Fruit fly (Drosophila melanogaster) whole organism, prepupa: ENCODE results near the gene CG32295.

ENCODE experiments used
- CG10669 ChIP-seq: fragments of 200-800 bp; sonication (Bioruptor generic); optimal IDR thresholded peaks from 3 replicates; lab custom pipeline; 2018; ENCODE audit warnings: missing biosample characterization, mild to moderate bottlenecking, missing genetic modification characterization, moderate library complexity
- CG11294 ChIP-seq: fragments of 200-800 bp; sonication (Bioruptor generic); IDR thresholded peaks from 2 replicates; pipeline ENCODE4 v1.3.6; 2022; ENCODE audit warnings: missing biosample characterization, missing genetic modification characterization
- CG11762 ChIP-seq: fragments of 200-800 bp; sonication (Bioruptor generic); optimal IDR thresholded peaks from 3 replicates; lab custom pipeline; 2016; ENCODE audit warnings: missing biosample characterization, missing genetic modification characterization; ENCODE audit not compliant: insufficient read depth
- CG11902 ChIP-seq: fragments of 200-800 bp; sonication (Bioruptor generic); optimal IDR thresholded peaks from 3 replicates; lab custom pipeline; 2016; ENCODE audit warnings: missing biosample characterization, missing genetic modification characterization
- CG15336 ChIP-seq: fragments of 200-800 bp; sonication (Bioruptor generic); IDR thresholded peaks from 2 replicates; pipeline ENCODE4 v1.3.6; 2022; ENCODE audit warnings: missing biosample characterization, missing genetic modification characterization
- CG1621 ChIP-seq: fragments of 200-800 bp; sonication (Bioruptor generic); optimal IDR thresholded peaks from 3 replicates; lab custom pipeline; 2018; ENCODE audit warnings: missing biosample characterization, mild to moderate bottlenecking, missing genetic modification characterization
- CG3032 ChIP-seq: fragments of 200-800 bp; optimal IDR thresholded peaks from 2 replicates; lab custom pipeline; 2019; ENCODE audit warnings: missing biosample characterization, mild to moderate bottlenecking, missing genetic modification characterization, moderate library complexity
- CG32006 ChIP-seq: fragments of 200-800 bp; sonication (Bioruptor generic); optimal IDR thresholded peaks from 3 replicates; lab custom pipeline; 2017; ENCODE audit warnings: missing biosample characterization, mild to moderate bottlenecking, missing genetic modification characterization
- CG3919 ChIP-seq: fragments of 200-800 bp; sonication (Bioruptor generic); optimal IDR thresholded peaks from 3 replicates; lab custom pipeline; 2016; ENCODE audit warnings: missing biosample characterization, missing genetic modification characterization
- CG6163 ChIP-seq: fragments of 200-800 bp; sonication (Bioruptor generic); IDR thresholded peaks from 3 replicates; pipeline ENCODE4 v1.3.6; 2022; ENCODE audit warnings: missing biosample characterization, missing genetic modification characterization
- CG6276 ChIP-seq: fragments of 200-800 bp; sonication (Bioruptor generic); optimal IDR thresholded peaks from 2 replicates; lab custom pipeline; 2017; ENCODE audit warnings: missing biosample characterization, mild to moderate bottlenecking, missing genetic modification characterization
- CG6808 ChIP-seq: fragments of 200-800 bp; sonication (Bioruptor generic); optimal IDR thresholded peaks from 3 replicates; lab custom pipeline; 2017; ENCODE audit warnings: missing biosample characterization, missing genetic modification characterization, mild to moderate bottlenecking, moderate library complexity, missing genetic modification reagents
- CG6854 ChIP-seq: fragments of 200-800 bp; sonication (Bioruptor generic); optimal IDR thresholded peaks from 2 replicates; lab custom pipeline; 2017; ENCODE audit warnings: missing biosample characterization, mild to moderate bottlenecking, missing genetic modification characterization
- CG8119 ChIP-seq: fragments of 200-800 bp; sonication (Bioruptor generic); IDR thresholded peaks from 3 replicates; pipeline ENCODE4 v1.3.6; 2022; ENCODE audit warnings: missing biosample characterization, missing genetic modification characterization
- CG8632 ChIP-seq: fragments of 200-800 bp; sonication (Bioruptor generic); optimal IDR thresholded peaks from 3 replicates; lab custom pipeline; 2016; ENCODE audit warnings: missing biosample characterization, missing genetic modification characterization
- CG9139 ChIP-seq: fragments of 200-800 bp; sonication (Bioruptor generic); optimal IDR thresholded peaks from 3 replicates; lab custom pipeline; 2017; ENCODE audit warnings: missing biosample characterization, mild to moderate bottlenecking, missing genetic modification characterization
- Eip75B ChIP-seq: fragments of 200-800 bp; sonication (Bioruptor generic); optimal IDR thresholded peaks from 3 replicates; lab custom pipeline; 2016; ENCODE audit warnings: missing biosample characterization, missing genetic modification characterization
- Eip78C ChIP-seq: fragments of 200-800 bp; sonication (Bioruptor generic); peaks from one replicate; lab custom pipeline; 2016; ENCODE audit warnings: missing biosample characterization, missing genetic modification characterization
- Eip93F ChIP-seq: fragments of 200-800 bp; sonication (Bioruptor generic); optimal IDR thresholded peaks from 2 replicates; lab custom pipeline; 2016; ENCODE audit warnings: missing biosample characterization, mild to moderate bottlenecking, missing genetic modification characterization
- Ets96B ChIP-seq: fragments of 200-800 bp; optimal IDR thresholded peaks from 2 replicates; lab custom pipeline; 2019; ENCODE audit warnings: missing biosample characterization, mild to moderate bottlenecking, missing genetic modification characterization, moderate library complexity
- Gug ChIP-seq: fragments of 200-800 bp; sonication (Bioruptor generic); IDR thresholded peaks from 2 replicates; pipeline ENCODE4 v1.3.6; 2022; ENCODE audit warnings: missing biosample characterization, missing genetic modification characterization
- Hr38 ChIP-seq: sonication (Bioruptor generic); optimal IDR thresholded peaks from 2 replicates; lab custom pipeline; 2016; ENCODE audit warnings: missing biosample characterization, missing genetic modification characterization
- Hr39 ChIP-seq: fragments of 200-800 bp; sonication (Bioruptor generic); optimal IDR thresholded peaks from 2 replicates; lab custom pipeline; 2016; ENCODE audit warnings: missing biosample characterization, missing genetic modification characterization
- Hr4 ChIP-seq: fragments of 200-800 bp; sonication (Bioruptor generic); optimal IDR thresholded peaks from 3 replicates; lab custom pipeline; 2016; ENCODE audit warnings: missing biosample characterization, missing genetic modification characterization
- Lpt ChIP-seq: fragments of 200-800 bp; sonication (Bioruptor generic); optimal IDR thresholded peaks from 3 replicates; lab custom pipeline; 2016; ENCODE audit warnings: missing biosample characterization, missing genetic modification characterization
- OdsH ChIP-seq: fragments of 200-800 bp; sonication (Bioruptor generic); optimal IDR thresholded peaks from 3 replicates; lab custom pipeline; 2016; ENCODE audit warnings: missing biosample characterization, missing genetic modification characterization
- Smox ChIP-seq: fragments of 200-800 bp; sonication (Bioruptor generic); optimal IDR thresholded peaks from 3 replicates; lab custom pipeline; 2016; ENCODE audit warnings: missing biosample characterization, missing genetic modification characterization
- Sox102F ChIP-seq: fragments of 200-800 bp; sonication (Bioruptor generic); optimal IDR thresholded peaks from 2 replicates; lab custom pipeline; 2016; ENCODE audit warnings: missing biosample characterization, mild to moderate bottlenecking, missing genetic modification characterization
- Sox14 ChIP-seq: fragments of 200-800 bp; sonication (Bioruptor generic); optimal IDR thresholded peaks from 3 replicates; lab custom pipeline; 2016; ENCODE audit warnings: missing biosample characterization, missing genetic modification characterization
- achi ChIP-seq: fragments of 200-800 bp; sonication (Bioruptor generic); optimal IDR thresholded peaks from 3 replicates; lab custom pipeline; 2016; ENCODE audit warnings: missing biosample characterization, missing genetic modification characterization
- acj6 ChIP-seq: fragments of 200-800 bp; sonication (Bioruptor generic); optimal IDR thresholded peaks from 3 replicates; lab custom pipeline; 2016; ENCODE audit warnings: missing biosample characterization, missing genetic modification characterization
- cyc ChIP-seq: fragments of 200-800 bp; sonication (Bioruptor generic); optimal IDR thresholded peaks from 3 replicates; lab custom pipeline; 2016; ENCODE audit warnings: missing biosample characterization, missing genetic modification characterization
- eg ChIP-seq: fragments of 200-800 bp; sonication (Bioruptor generic); IDR thresholded peaks from 3 replicates; pipeline ENCODE4 v1.3.6; 2022; ENCODE audit warnings: missing biosample characterization, missing genetic modification characterization
- esn ChIP-seq: fragments of 200-800 bp; sonication (Bioruptor generic); optimal IDR thresholded peaks from 2 replicates; lab custom pipeline; 2016; ENCODE audit warnings: missing biosample characterization, mild to moderate bottlenecking, missing genetic modification characterization, moderate library complexity
- fkh ChIP-seq: fragments of 200-800 bp; sonication (Bioruptor generic); optimal IDR thresholded peaks from 3 replicates; lab custom pipeline; 2017; ENCODE audit warnings: missing biosample characterization, mild to moderate bottlenecking, missing genetic modification characterization, moderate library complexity
- lz ChIP-seq: fragments of 200-800 bp; sonication (Bioruptor generic); optimal IDR thresholded peaks from 3 replicates; lab custom pipeline; 2016; ENCODE audit warnings: missing biosample characterization, missing genetic modification characterization
- net ChIP-seq: fragments of 200-800 bp; sonication (Bioruptor generic); optimal IDR thresholded peaks from 3 replicates; lab custom pipeline; 2016; ENCODE audit warnings: missing biosample characterization, missing genetic modification characterization
- pdm3 ChIP-seq: fragments of 200-800 bp; sonication (Bioruptor generic); optimal IDR thresholded peaks from 3 replicates; lab custom pipeline; 2016; ENCODE audit warnings: missing biosample characterization, missing genetic modification characterization
- spab ChIP-seq: fragments of 200-800 bp; sonication (Bioruptor generic); optimal IDR thresholded peaks from 2 replicates; lab custom pipeline; 2017; ENCODE audit warnings: missing biosample characterization, mild to moderate bottlenecking, missing genetic modification characterization, missing genetic modification reagents
- ss ChIP-seq, 2 experiments: fragments of 200-800 bp; sonication (Bioruptor generic); optimal IDR thresholded peaks; 2 replicates in 1 of 2; 3 replicates in 1 of 2; lab custom pipeline; 2017 to 2018; ENCODE audit warnings: mild to moderate bottlenecking in 2 of 2, missing biosample characterization in 2 of 2, missing genetic modification characterization in 2 of 2, moderate library complexity in 1 of 2
- svp ChIP-seq: fragments of 200-800 bp; sonication (Bioruptor generic); peaks from one replicate; lab custom pipeline; 2016; ENCODE audit warnings: missing biosample characterization, missing genetic modification characterization
- topi ChIP-seq: fragments of 200-800 bp; sonication (Bioruptor generic); optimal IDR thresholded peaks from 3 replicates; lab custom pipeline; 2016; ENCODE audit warnings: missing biosample characterization, missing genetic modification characterization
- vri ChIP-seq: fragments of 200-800 bp; sonication (Bioruptor generic); optimal IDR thresholded peaks from 3 replicates; lab custom pipeline; 2016; ENCODE audit warnings: missing biosample characterization, mild to moderate bottlenecking, missing genetic modification characterization

CG32295 gene

dm6 chr3L:2575240-2575639 is 48.5 kb upstream of the CG32295 start (continued):
- no peak for TF ChIP-seq CG6854 (GFP tag; lab: Kevin White, UChicago)
- peak; percentile 27 for TF ChIP-seq cyc
- TF ChIP-seq CG6808 (GFP tag; lab: Kevin White, UChicago): peak; percentile 19
- no peak for TF ChIP-seq ss (GFP tag; optimal IDR thresholded peaks at IDR 0.05; lab: Kevin White, UChicago)
- peak; percentile 36 for TF ChIP-seq achi (GFP tag; lab: Kevin White, UChicago)
- TF ChIP-seq CG11902 (GFP tag; lab: Kevin White, UChicago): no peak
- TF ChIP-seq fkh (GFP tag; lab: Kevin White, UChicago): peak; percentile 17
- peak; percentile 43 for TF ChIP-seq CG11762
- TF ChIP-seq spab (GFP tag; lab: Kevin White, UChicago): peak; percentile 1
- TF ChIP-seq lz: peak; percentile 11
- 0 out of 2 replicates have a peak, but pooled peaks have one; percentile 6 for TF ChIP-seq CG11294
- TF ChIP-seq acj6 (GFP tag; lab: Kevin White, UChicago): peak; percentile 18
- TF ChIP-seq, all 60 proteins: peak for 37

- TF ChIP-seq CG9139 (GFP tag; lab: Kevin White, UChicago) (no peak), Ets96B (tag; lab: Kevin White, UChicago) (no peak)
These were observed 47.9 kb upstream of the CG32295 start for dm6 chr3L:2574716-2575115.

dm6 chr3L:2572907-2573591 is 46.3 kb upstream of the CG32295 start:
- TF ChIP-seq Eip93F (GFP tag; lab: Kevin White, UChicago): peak; percentile 86
- peak; percentile 95 for TF ChIP-seq svp (GFP tag; lab: Kevin White, UChicago)
- no peak for TF ChIP-seq CG10669
- TF ChIP-seq Gug (GFP tag; lab: Robert Waterston, UW): no peak
- peak; percentile 27 for TF ChIP-seq CG6854 (GFP tag; lab: Kevin White, UChicago)
- peak; percentile 75 for TF ChIP-seq vri (GFP tag; lab: Kevin White, UChicago)
- TF ChIP-seq fkh (GFP tag; lab: Kevin White, UChicago): peak; percentile 39
- peak in 1 of 2 experiments; percentile 32 for TF ChIP-seq ss (GFP tag; optimal IDR thresholded peaks at IDR 0.05; lab: Kevin White, UChicago)
- no peak for TF ChIP-seq Smox (GFP tag; lab: Kevin White, UChicago)

dm6 chr3L:2571975-2572374 is 45.2 kb upstream of the CG32295 start:
- TF ChIP-seq CG15336 (GFP tag; lab: Robert Waterston, UW) (peak; percentile 79), Eip75B (GFP tag; lab: Kevin White, UChicago) (no peak), net (GFP tag; lab: Kevin White, UChicago) (peak; percentile 20), CG1621 (tag; lab: Kevin White, UChicago) (no peak), Eip78C (GFP tag; lab: Kevin White, UChicago) (peak; percentile 79), topi (GFP tag; lab: Kevin White, UChicago) (peak; percentile 38), Ets96B (tag; lab: Kevin White, UChicago) (no peak), Hr38 (GFP tag; lab: Kevin White, UChicago) (no peak), CG8119 (GFP tag; lab: Robert Waterston, UW) (peak; percentile 80), CG3032 (no peak), Hr39 (GFP tag; lab: Kevin White, UChicago) (no peak), Sox14 (GFP tag; lab: Kevin White, UChicago) (no peak), CG11902 (GFP tag; lab: Kevin White, UChicago) (peak; percentile 41), CG6163 (GFP tag; lab: Robert Waterston, UW) (peak; percentile 79), pdm3 (GFP tag; lab: Kevin White, UChicago) (peak; percentile 45), Lpt (GFP tag; lab: Kevin White, UChicago) (peak; percentile 22), Smox (GFP tag; lab: Kevin White, UChicago) (no peak), eg (GFP tag; lab: Robert Waterston, UW) (peak; percentile 89), CG10669 (no peak), fkh (GFP tag; lab: Kevin White, UChicago) (no peak), CG6808 (GFP tag; lab: Kevin White, UChicago) (no peak), Sox102F (GFP tag; lab: Kevin White, UChicago) (no peak), esn (no peak), CG11294 (peak; percentile 81), CG3919 (GFP tag; lab: Kevin White, UChicago) (peak; percentile 69), CG8632 (GFP tag; lab: Kevin White, UChicago) (no peak), OdsH (peak; percentile 53), CG6276 (GFP tag; lab: Kevin White, UChicago) (peak; percentile 80), Hr4 (GFP tag; lab: Kevin White, UChicago) (peak; percentile 62), achi (GFP tag; lab: Kevin White, UChicago) (peak; percentile 37), CG32006 (GFP tag; lab: Kevin White, UChicago) (peak; percentile 63), spab (GFP tag; lab: Kevin White, UChicago) (no peak), CG9139 (GFP tag; lab: Kevin White, UChicago) (no peak), lz (no peak)
